Worm (Caenorhabditis elegans) whole organism, midembryonic: ENCODE results near the gene D1086.21.

Experiments used
- cog-1 ChIP-seq: sonication (generic microtip); optimal IDR thresholded peaks from 2 replicates; lab custom pipeline; 2016; ENCODE audit warnings: missing genetic modification characterization, missing compliant biosample characterization
- flt-1 ChIP-seq: fragments of 200-800 bp; sonication (Bioruptor generic); IDR thresholded peaks from 2 replicates; pipeline ENCODE4 v1.3.6; 2022; ENCODE audit warnings: missing genetic modification characterization, missing compliant biosample characterization
- tab-1 ChIP-seq: fragments of 200-800 bp; sonication (Bioruptor generic); IDR thresholded peaks from 2 replicates; pipeline ENCODE4 v1.3.6; 2022; ENCODE audit warnings: missing genetic modification characterization, missing compliant biosample characterization
- ztf-23 ChIP-seq: fragments of 200-800 bp; sonication (Bioruptor generic); IDR thresholded peaks from 2 replicates; pipeline ENCODE4 v1.3.6; 2022; ENCODE audit warnings: missing genetic modification reagents, missing genetic modification characterization, missing compliant biosample characterization
- ztf-29 ChIP-seq: fragments of 200-800 bp; sonication (Bioruptor generic); IDR thresholded peaks from 2 replicates; pipeline ENCODE4 v1.3.6; 2022; ENCODE audit warnings: missing genetic modification reagents, missing genetic modification characterization, missing compliant biosample characterization

DNA sequence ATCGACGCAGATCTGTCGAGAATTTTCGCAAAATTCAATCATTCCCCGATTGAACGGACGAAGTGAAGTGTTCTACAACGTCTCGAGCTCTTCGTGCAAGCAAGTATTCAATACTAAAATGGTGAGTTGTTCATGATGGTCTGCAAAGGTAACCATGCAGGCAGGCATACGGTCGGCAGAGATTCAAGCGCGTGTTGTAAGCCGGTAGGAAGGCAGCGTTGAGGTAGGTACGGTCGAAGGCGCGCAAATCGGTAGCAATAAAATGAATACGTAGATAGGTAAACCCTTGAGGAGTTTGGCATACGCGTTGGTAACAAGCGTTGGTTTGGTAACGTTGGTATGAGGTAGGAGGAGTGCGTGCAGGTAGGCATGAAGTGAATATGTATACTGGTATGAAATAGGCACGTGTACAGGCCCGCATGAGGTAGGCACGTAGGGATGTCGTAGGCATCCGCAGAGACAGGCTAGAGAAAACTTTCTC is 3.3 kb downstream of the D1086.21 start, which contains the start of gene D1086.17:
- no peak for TF ChIP-seq ztf-29 (GFP tag; lab: Robert Waterston, UW)
- TF ChIP-seq cog-1 = no peak
- TF ChIP-seq flt-1 (GFP tag; lab: Robert Waterston, UW) = no peak
- no peak for TF ChIP-seq ztf-23 (GFP tag; lab: Robert Waterston, UW)
- TF ChIP-seq tab-1 (GFP tag; lab: Robert Waterston, UW) = no peak
